Worm (Caenorhabditis elegans): Measurements from ENCODE around the gene bcat-1.

Gene bcat-1

ce11 chrX:12911235-12911634 is 34.0 kb downstream of the bcat-1 start (continued):
- TF ChIP-seq F22D6.2 (tag; optimal IDR thresholded peaks at IDR 0.05) (no peak), atf-7 (tag; optimal IDR thresholded peaks at IDR 0.05) (peak; percentile 73), B0336.3 (GFP tag; IDR thresholded peaks at IDR 0.05) (no peak), ztf-6 (GFP tag; IDR thresholded peaks at IDR 0.05) (no peak), snpc-1.3 (tag; optimal IDR thresholded peaks at IDR 0.05; ENCODE audit: insufficient read depth) (no peak), Y53F4B.3 (GFP tag; IDR thresholded peaks at IDR 0.05) (no peak), zfh-2 (GFP tag; conservative IDR thresholded peaks at IDR 0.05) (no peak), ama-1 (optimal IDR thresholded peaks at IDR 0.05) (no peak), ama-1 (GFP tag; optimal IDR thresholded peaks at IDR 0.05) (no peak), hsf-1 (GFP tag; IDR thresholded peaks at IDR 0.05) (no peak), mxl-1 (tag; optimal IDR thresholded peaks at IDR 0.05) (no peak), Y56A3A.18 (GFP tag; IDR thresholded peaks at IDR 0.05) (0 out of 2 replicates have a peak, but pooled peaks have one; percentile 36), unc-130 (GFP tag; optimal IDR thresholded peaks at IDR 0.05) (no peak), ets-4 (GFP tag; optimal IDR thresholded peaks at IDR 0.05) (peak; percentile 12), cebp-2 (GFP tag; IDR thresholded peaks at IDR 0.05) (no peak), madf-10 (tag; optimal IDR thresholded peaks at IDR 0.05) (peak; percentile 5), sea-2 (GFP tag; IDR thresholded peaks at IDR 0.05) (no peak), dpl-1 (GFP tag; optimal IDR thresholded peaks at IDR 0.05) (no peak), hlh-26 (GFP tag; conservative IDR thresholded peaks at IDR 0.05) (no peak), egrh-3 (GFP tag; IDR thresholded peaks at IDR 0.05) (no peak), T07F8.4 (tag; optimal IDR thresholded peaks at IDR 0.05) (no peak), snpc-4 (GFP tag; optimal IDR thresholded peaks at IDR 0.05) (no peak), snpc-4 (tag; optimal IDR thresholded peaks at IDR 0.05) (no peak), F10E7.11 (tag; optimal IDR thresholded peaks at IDR 0.05) (no peak), lin-26 (GFP tag; IDR thresholded peaks at IDR 0.05) (no peak), ztf-28 (GFP tag; IDR thresholded peaks at IDR 0.05) (no peak), let-607 (tag; optimal IDR thresholded peaks at IDR 0.05) (peak; percentile 86 to 89), T26A5.8 (tag; optimal IDR thresholded peaks at IDR 0.05) (no peak), ceh-79 (tag; optimal IDR thresholded peaks at IDR 0.05) (no peak), K12H6.12 (tag; optimal IDR thresholded peaks at IDR 0.05) (no peak), ceh-100 (GFP tag; IDR thresholded peaks at IDR 0.05) (no peak), F33H1.4 (GFP tag; IDR thresholded peaks at IDR 0.05) (no peak)

- no peak for TF ChIP-seq tlf-1 (GFP tag; optimal IDR thresholded peaks at IDR 0.05)
- TF ChIP-seq efl-1 (GFP tag; optimal IDR thresholded peaks at IDR 0.05): no peak
- TF ChIP-seq egl-18 (GFP tag; IDR thresholded peaks at IDR 0.05): 0 out of 2 replicates have a peak, but pooled peaks have one; percentile 23
Observed at ce11 chrX:12912435-12912834, 35.2 kb downstream of the bcat-1 start.

- TF ChIP-seq chd-7 (tag; optimal IDR thresholded peaks at IDR 0.05) (peak; percentile 37), attf-6 (GFP tag; IDR thresholded peaks at IDR 0.05) (no peak), zfh-2 (GFP tag; conservative IDR thresholded peaks at IDR 0.05) (0 out of 2 replicates have a peak, but pooled peaks have one; percentile 43)
Observed at ce11 chrX:12913398-12914071, 36.3 kb downstream of the bcat-1 start.

All from whole organism, young adult.